In genomic region chr3R:28904816-28905435, dm6 we compare ENCODE assay signal across 1 fruit fly cellular context.
TF ChIP-seq lines count a peak whose summit lies in the region.

No protein-coding gene starts in this region.

TF ChIP-seq in whole organism, embryonic, 481 proteins besides CTCF, POLR2A, EP300 and RAD21 (continued from another document and continues in another):
- peak; percentile 66 for TF ChIP-seq disco-r (GFP tag; optimal IDR thresholded peaks at IDR 0.05; lab: Kevin White, UChicago)
- TF ChIP-seq bsh (GFP tag; optimal IDR thresholded peaks at IDR 0.05; lab: Kevin White, UChicago), result peak in 1 of 2 experiments; percentile 80
- no peak for TF ChIP-seq CG7271 (tag; optimal IDR thresholded peaks at IDR 0.05; lab: Kevin White, UChicago)
- TF ChIP-seq CG11085 (GFP tag; IDR thresholded peaks at IDR 0.05; lab: Robert Waterston, UW), result peak; percentile 74
- TF ChIP-seq CG9609 (GFP tag; optimal IDR thresholded peaks at IDR 0.05; lab: Kevin White, UChicago), result peak; percentile 80
- TF ChIP-seq NFAT (GFP tag; IDR thresholded peaks at IDR 0.05; lab: Robert Waterston, UW), result peak; percentile 92
- TF ChIP-seq CG15601 (tag; optimal IDR thresholded peaks at IDR 0.05; lab: Kevin White, UChicago), result peak; percentile 24
- no peak for TF ChIP-seq ac (GFP tag; optimal IDR thresholded peaks at IDR 0.05; lab: Kevin White, UChicago)
- TF ChIP-seq Aef1 (GFP tag; IDR thresholded peaks at IDR 0.05; lab: Robert Waterston, UW), result peak; percentile 86
- TF ChIP-seq pros (GFP tag; optimal IDR thresholded peaks at IDR 0.05; lab: Kevin White, UChicago), result no peak
- TF ChIP-seq nau (GFP tag; optimal IDR thresholded peaks at IDR 0.05; lab: Kevin White, UChicago), result peak; percentile 36
- TF ChIP-seq mam (GFP tag; optimal IDR thresholded peaks at IDR 0.05; lab: Kevin White, UChicago), result peak; percentile 87
- no peak for TF ChIP-seq CG34224 (GFP tag; IDR thresholded peaks at IDR 0.05; lab: Robert Waterston, UW; ENCODE audit: partially characterized antibody)
- no peak for TF ChIP-seq abd-A (tag; optimal IDR thresholded peaks at IDR 0.05; lab: Kevin White, UChicago)
- TF ChIP-seq CG2875 (GFP tag; optimal IDR thresholded peaks at IDR 0.05; lab: Kevin White, UChicago), result peak; percentile 30
- peak; percentile 73 for TF ChIP-seq CG12219 (GFP tag; optimal IDR thresholded peaks at IDR 0.05; lab: Kevin White, UChicago)
- TF ChIP-seq cas (GFP tag; IDR thresholded peaks at IDR 0.05; lab: Robert Waterston, UW), result no peak
- TF ChIP-seq cato (GFP tag; optimal IDR thresholded peaks at IDR 0.05; lab: Kevin White, UChicago; ENCODE audit: borderline replicate concordance), result peak; percentile 16
- peak; percentile 65; the same call in 1 of the 2 replicates for TF ChIP-seq chm (GFP tag; IDR thresholded peaks at IDR 0.05; lab: Robert Waterston, UW)
- TF ChIP-seq CG7839 (tag; optimal IDR thresholded peaks at IDR 0.05; lab: Kevin White, UChicago), result peak; percentile 82
- no peak for TF ChIP-seq br (optimal IDR thresholded peaks at IDR 0.05; lab: Kevin White, UChicago)
- peak; percentile 51 for TF ChIP-seq oc (tag; optimal IDR thresholded peaks at IDR 0.05; lab: Kevin White, UChicago)
- peak; percentile 41; the same call in 1 of the 2 replicates for TF ChIP-seq CG8765 (GFP tag; IDR thresholded peaks at IDR 0.05; lab: Robert Waterston, UW)
- TF ChIP-seq CG12071 (GFP tag; optimal IDR thresholded peaks at IDR 0.05; lab: Kevin White, UChicago), result peak; percentile 60
- peak; percentile 76 for TF ChIP-seq CG12155 (GFP tag; optimal IDR thresholded peaks at IDR 0.05; lab: Kevin White, UChicago)
- TF ChIP-seq al (GFP tag; IDR thresholded peaks at IDR 0.05; lab: Robert Waterston, UW), result peak; percentile 92
- peak; percentile 33 for TF ChIP-seq CG4707 (GFP tag; optimal IDR thresholded peaks at IDR 0.05; lab: Kevin White, UChicago)
- TF ChIP-seq chinmo (GFP tag; IDR thresholded peaks at IDR 0.05; lab: Robert Waterston, UW; ENCODE audit: partially characterized antibody), result no peak
- TF ChIP-seq CG33213 (GFP tag; optimal IDR thresholded peaks at IDR 0.05; lab: Kevin White, UChicago), result peak; percentile 71
- peak; percentile 86 for TF ChIP-seq CG6689 (GFP tag; IDR thresholded peaks at IDR 0.05; lab: Robert Waterston, UW)
- no peak for TF ChIP-seq tio (GFP tag; optimal IDR thresholded peaks at IDR 0.05; lab: Kevin White, UChicago)
- peak; percentile 49 for TF ChIP-seq CG10147 (GFP tag; optimal IDR thresholded peaks at IDR 0.05; lab: Kevin White, UChicago)
- TF ChIP-seq TFAM (GFP tag; optimal IDR thresholded peaks at IDR 0.05; lab: Kevin White, UChicago), result no peak
- peak; percentile 80 for TF ChIP-seq CG3847 (GFP tag; IDR thresholded peaks at IDR 0.05; lab: Robert Waterston, UW)
- TF ChIP-seq btn (GFP tag; optimal IDR thresholded peaks at IDR 0.05; lab: Kevin White, UChicago), result peak; percentile 24
- TF ChIP-seq tup (GFP tag; optimal IDR thresholded peaks at IDR 0.05; lab: Kevin White, UChicago), result no peak
- TF ChIP-seq CG4424 (GFP tag; optimal IDR thresholded peaks at IDR 0.05; lab: Kevin White, UChicago), result peak; percentile 48
- peak; percentile 25 for TF ChIP-seq gsb-n (tag; optimal IDR thresholded peaks at IDR 0.05; lab: Kevin White, UChicago)
- peak; percentile 54; the same call in 2 of the 3 replicates for TF ChIP-seq sr (GFP tag; IDR thresholded peaks at IDR 0.05; lab: Robert Waterston, UW)
- peak; percentile 47 for TF ChIP-seq CG13775 (GFP tag; optimal IDR thresholded peaks at IDR 0.05; lab: Kevin White, UChicago)
- TF ChIP-seq Taf1 (GFP tag; IDR thresholded peaks at IDR 0.05; lab: Robert Waterston, UW), result peak; percentile 85
- peak; percentile 46 for TF ChIP-seq CG18764 (GFP tag; optimal IDR thresholded peaks at IDR 0.05; lab: Kevin White, UChicago)
- TF ChIP-seq CG9215 (GFP tag; IDR thresholded peaks at IDR 0.05; lab: Robert Waterston, UW), result peak; percentile 81
- TF ChIP-seq CG6272 (GFP tag; IDR thresholded peaks at IDR 0.05; lab: Robert Waterston, UW), result peak; percentile 72
- no peak for TF ChIP-seq Stat92E (GFP tag; optimal IDR thresholded peaks at IDR 0.05; lab: Kevin White, UChicago)
- TF ChIP-seq Rfx (GFP tag; IDR thresholded peaks at IDR 0.05; lab: Robert Waterston, UW), result peak; percentile 94
- peak; percentile 61 for TF ChIP-seq Ssrp (tag; optimal IDR thresholded peaks at IDR 0.05; lab: Kevin White, UChicago)
- no peak for TF ChIP-seq sna (GFP tag; IDR thresholded peaks at IDR 0.05; lab: Robert Waterston, UW; ENCODE audit: partially characterized antibody)
- TF ChIP-seq CG4328 (GFP tag; optimal IDR thresholded peaks at IDR 0.05; lab: Kevin White, UChicago), result peak; percentile 8
- peak; percentile 46 for TF ChIP-seq onecut (GFP tag; IDR thresholded peaks at IDR 0.05; lab: Robert Waterston, UW)
- TF ChIP-seq gce (GFP tag; IDR thresholded peaks at IDR 0.05; lab: Robert Waterston, UW), result peak; percentile 65; the same call in 1 of the 3 replicates
- TF ChIP-seq Ets97D (GFP tag; optimal IDR thresholded peaks at IDR 0.05; lab: Kevin White, UChicago), result peak; percentile 32
- no peak for TF ChIP-seq nerfin-1 (tag; optimal IDR thresholded peaks at IDR 0.05; lab: Kevin White, UChicago)
- TF ChIP-seq zf30C (GFP tag; optimal IDR thresholded peaks at IDR 0.05; lab: Kevin White, UChicago), result no peak
- TF ChIP-seq ap (GFP tag; IDR thresholded peaks at IDR 0.05; lab: Robert Waterston, UW), result peak; percentile 59
- TF ChIP-seq fd64A (GFP tag; optimal IDR thresholded peaks at IDR 0.05; lab: Kevin White, UChicago), result no peak
- TF ChIP-seq run (tag; optimal IDR thresholded peaks at IDR 0.05; lab: Kevin White, UChicago), result no peak
- TF ChIP-seq CG11093 (GFP tag; IDR thresholded peaks at IDR 0.05; lab: Robert Waterston, UW), result peak; percentile 61; the same call in 2 of the 3 replicates
- TF ChIP-seq gfzf (GFP tag; optimal IDR thresholded peaks at IDR 0.05; lab: Kevin White, UChicago), result no peak
- TF ChIP-seq ara (GFP tag; IDR thresholded peaks at IDR 0.05; lab: Robert Waterston, UW), result peak; percentile 77
- TF ChIP-seq gcm2 (GFP tag; optimal IDR thresholded peaks at IDR 0.05; lab: Kevin White, UChicago), result peak; percentile 60
- peak; percentile 65 for TF ChIP-seq CG12942 (GFP tag; optimal IDR thresholded peaks at IDR 0.05; lab: Kevin White, UChicago)
- peak; percentile 74 for TF ChIP-seq Side (GFP tag; optimal IDR thresholded peaks at IDR 0.05; lab: Kevin White, UChicago)
- TF ChIP-seq cad (GFP tag; optimal IDR thresholded peaks at IDR 0.05; lab: Kevin White, UChicago), result no peak
- TF ChIP-seq CG13296 (GFP tag; optimal IDR thresholded peaks at IDR 0.05; lab: Kevin White, UChicago), result no peak
- TF ChIP-seq CG30403 (GFP tag; optimal IDR thresholded peaks at IDR 0.05; lab: Kevin White, UChicago), result peak; percentile 79
- no peak for TF ChIP-seq CG3995 (GFP tag; optimal IDR thresholded peaks at IDR 0.05; lab: Kevin White, UChicago)
- TF ChIP-seq Atf-2 (GFP tag; optimal IDR thresholded peaks at IDR 0.05; lab: Kevin White, UChicago), result peak; percentile 75
- TF ChIP-seq jumu (GFP tag; optimal IDR thresholded peaks at IDR 0.05; lab: Kevin White, UChicago), result peak; percentile 76
- no peak for TF ChIP-seq Hr78 (GFP tag; optimal IDR thresholded peaks at IDR 0.05; lab: Kevin White, UChicago)
- peak; percentile 85 for TF ChIP-seq gro (GFP tag; optimal IDR thresholded peaks at IDR 0.05; lab: Kevin White, UChicago)
- peak; percentile 54 for TF ChIP-seq D19B (GFP tag; optimal IDR thresholded peaks at IDR 0.05; lab: Kevin White, UChicago)
- TF ChIP-seq ATbp (GFP tag; optimal IDR thresholded peaks at IDR 0.05; lab: Kevin White, UChicago), result peak; percentile 61
- TF ChIP-seq CG32772 (GFP tag; IDR thresholded peaks at IDR 0.05; lab: Robert Waterston, UW), result peak; percentile 86
- peak; percentile 84 for TF ChIP-seq Xbp1 (GFP tag; optimal IDR thresholded peaks at IDR 0.05; lab: Kevin White, UChicago)
- TF ChIP-seq h (optimal IDR thresholded peaks at IDR 0.05; lab: Kevin White, UChicago), result no peak
- TF ChIP-seq Nf-YC (tag; optimal IDR thresholded peaks at IDR 0.05; lab: Kevin White, UChicago), result peak; percentile 21
- no peak for TF ChIP-seq Sry-β (GFP tag; optimal IDR thresholded peaks at IDR 0.05; lab: Kevin White, UChicago)
- TF ChIP-seq CG9437 (GFP tag; optimal IDR thresholded peaks at IDR 0.05; lab: Kevin White, UChicago), result peak; percentile 4
- TF ChIP-seq CG9727 (GFP tag; optimal IDR thresholded peaks at IDR 0.05; lab: Kevin White, UChicago), result peak; percentile 47
- TF ChIP-seq CG17328 (GFP tag; IDR thresholded peaks at IDR 0.05; lab: Robert Waterston, UW), result peak; percentile 78
- TF ChIP-seq CG10979 (tag; optimal IDR thresholded peaks at IDR 0.05; lab: Kevin White, UChicago), result peak; percentile 41
- TF ChIP-seq CG8089 (GFP tag; optimal IDR thresholded peaks at IDR 0.05; lab: Kevin White, UChicago), result peak; percentile 59
- TF ChIP-seq CrebB (tag; optimal IDR thresholded peaks at IDR 0.05; lab: Kevin White, UChicago), result peak; percentile 28
- TF ChIP-seq kay (GFP tag; optimal IDR thresholded peaks at IDR 0.05; lab: Kevin White, UChicago), result peak; percentile 38
- TF ChIP-seq Scr (GFP tag; IDR thresholded peaks at IDR 0.05; lab: Robert Waterston, UW; ENCODE audit: partially characterized antibody), result no peak
- TF ChIP-seq Hmx (GFP tag; optimal IDR thresholded peaks at IDR 0.05; lab: Kevin White, UChicago), result peak; percentile 30
- peak; percentile 60 for TF ChIP-seq E2f2 (GFP tag; IDR thresholded peaks at IDR 0.05; lab: Robert Waterston, UW)
- TF ChIP-seq sisA (GFP tag; IDR thresholded peaks at IDR 0.05; lab: Robert Waterston, UW), result peak; percentile 78
- TF ChIP-seq aop (GFP tag; IDR thresholded peaks at IDR 0.05; lab: Robert Waterston, UW), result peak; percentile 64; the same call in 1 of the 2 replicates
- peak; percentile 22 for TF ChIP-seq CG5245 (GFP tag; optimal IDR thresholded peaks at IDR 0.05; lab: Kevin White, UChicago)
- no peak for TF ChIP-seq Dfd (GFP tag; optimal IDR thresholded peaks at IDR 0.05; lab: Kevin White, UChicago)
- no peak for TF ChIP-seq YL-1 (GFP tag; optimal IDR thresholded peaks at IDR 0.05; lab: Kevin White, UChicago)
- peak; percentile 87 for TF ChIP-seq lilli (GFP tag; optimal IDR thresholded peaks at IDR 0.05; lab: Kevin White, UChicago)
- peak; percentile 39; the same call in 1 of the 2 replicates for TF ChIP-seq bowl (GFP tag; IDR thresholded peaks at IDR 0.05; lab: Robert Waterston, UW)
- TF ChIP-seq CG7357 (GFP tag; IDR thresholded peaks at IDR 0.05; lab: Robert Waterston, UW), result peak; percentile 74
- peak; percentile 98 for TF ChIP-seq Med (GFP tag; lab: Kevin White, UChicago)
- TF ChIP-seq CG14014 (GFP tag; IDR thresholded peaks at IDR 0.05; lab: Robert Waterston, UW), result peak; percentile 81
- no peak for TF ChIP-seq ftz-f1 (GFP tag; optimal IDR thresholded peaks at IDR 0.05; lab: Kevin White, UChicago)
- TF ChIP-seq CG18619 (GFP tag; optimal IDR thresholded peaks at IDR 0.05; lab: Kevin White, UChicago), result peak; percentile 57
- TF ChIP-seq CG10274 (GFP tag; optimal IDR thresholded peaks at IDR 0.05; lab: Kevin White, UChicago), result peak; percentile 33
- TF ChIP-seq otp (GFP tag; IDR thresholded peaks at IDR 0.05; lab: Robert Waterston, UW), result peak; percentile 70; the same call in 2 of the 3 replicates
- no peak for TF ChIP-seq Sox100B (GFP tag; optimal IDR thresholded peaks at IDR 0.05; lab: Kevin White, UChicago)
- no peak for TF ChIP-seq CG16813 (GFP tag; IDR thresholded peaks at IDR 0.05; lab: Robert Waterston, UW; ENCODE audit: partially characterized antibody)
- TF ChIP-seq GATAe (GFP tag; conservative IDR thresholded peaks at IDR 0.05; lab: Robert Waterston, UW), result 0 out of 2 replicates have a peak, but pooled peaks have one; percentile 29
- peak; percentile 68 for TF ChIP-seq maf-S (GFP tag; optimal IDR thresholded peaks at IDR 0.05; lab: Kevin White, UChicago)
- no peak for TF ChIP-seq CG15696 (tag; optimal IDR thresholded peaks at IDR 0.05; lab: Kevin White, UChicago)
- TF ChIP-seq odd (GFP tag; optimal IDR thresholded peaks at IDR 0.05; lab: Kevin White, UChicago), result peak; percentile 57
- TF ChIP-seq CG30431 (GFP tag; optimal IDR thresholded peaks at IDR 0.05; lab: Kevin White, UChicago), result peak; percentile 46
- peak; percentile 88 for TF ChIP-seq CG34422 (GFP tag; IDR thresholded peaks at IDR 0.05; lab: Robert Waterston, UW)
- no peak for TF ChIP-seq CG7928 (GFP tag; optimal IDR thresholded peaks at IDR 0.05; lab: Kevin White, UChicago)
- no peak for TF ChIP-seq pita (GFP tag; optimal IDR thresholded peaks at IDR 0.05; lab: Kevin White, UChicago)
- TF ChIP-seq Mes4 (GFP tag; optimal IDR thresholded peaks at IDR 0.05; lab: Kevin White, UChicago), result peak; percentile 41
- peak; percentile 87 for TF ChIP-seq ci (GFP tag; IDR thresholded peaks at IDR 0.05; lab: Robert Waterston, UW)
- TF ChIP-seq ato (GFP tag; IDR thresholded peaks at IDR 0.05; lab: Robert Waterston, UW; ENCODE audit: partially characterized antibody), result no peak
- TF ChIP-seq CG8281 (tag; optimal IDR thresholded peaks at IDR 0.05; lab: Kevin White, UChicago), result no peak
- TF ChIP-seq CG17829 (tag; optimal IDR thresholded peaks at IDR 0.05; lab: Kevin White, UChicago), result peak; percentile 59
- TF ChIP-seq CG6791 (GFP tag; IDR thresholded peaks at IDR 0.05; lab: Robert Waterston, UW; ENCODE audit: partially characterized antibody), result no peak
- no peak for TF ChIP-seq Lhr (GFP tag; optimal IDR thresholded peaks at IDR 0.05; lab: Kevin White, UChicago)
- TF ChIP-seq Poxn (GFP tag; IDR thresholded peaks at IDR 0.05; lab: Robert Waterston, UW), result no peak
- peak; percentile 58 for TF ChIP-seq CG3163 (GFP tag; optimal IDR thresholded peaks at IDR 0.05; lab: Kevin White, UChicago)
- TF ChIP-seq pan (optimal IDR thresholded peaks at IDR 0.05; lab: Kevin White, UChicago), result no peak
- peak in 1 of 2 experiments; percentile 90 for TF ChIP-seq pan (GFP tag; optimal IDR thresholded peaks at IDR 0.05 in 1 of 2, IDR thresholded peaks at IDR 0.05 in 1 of 2)
- TF ChIP-seq yki (optimal IDR thresholded peaks at IDR 0.05; lab: Kevin White, UChicago), result no peak
- TF ChIP-seq hbn (GFP tag; IDR thresholded peaks at IDR 0.05; lab: Robert Waterston, UW; ENCODE audit: partially characterized antibody), result no peak
- no peak for TF ChIP-seq CG17568 (GFP tag; optimal IDR thresholded peaks at IDR 0.05; lab: Kevin White, UChicago)
- no peak for TF ChIP-seq CG4360 (GFP tag; IDR thresholded peaks at IDR 0.05; lab: Robert Waterston, UW)
- TF ChIP-seq fd3F (GFP tag; optimal IDR thresholded peaks at IDR 0.05; lab: Kevin White, UChicago), result peak; percentile 68
- peak; percentile 48 for TF ChIP-seq slp2 (GFP tag; optimal IDR thresholded peaks at IDR 0.05; lab: Kevin White, UChicago)
- TF ChIP-seq Hand (GFP tag; optimal IDR thresholded peaks at IDR 0.05; lab: Kevin White, UChicago), result peak; percentile 17
- TF ChIP-seq MBD-R2 (GFP tag; IDR thresholded peaks at IDR 0.05; lab: Robert Waterston, UW), result peak; percentile 70; the same call in 1 of the 2 replicates
- TF ChIP-seq Abd-B (GFP tag; optimal IDR thresholded peaks at IDR 0.05; lab: Kevin White, UChicago), result peak; percentile 62
